Worm (Caenorhabditis elegans) whole organism, L3 larva: ENCODE results near the gene srx-112.

ENCODE experiments used
- aly-2 ChIP-seq: fragments of 150-350 bp; optimal IDR thresholded peaks from 2 replicates; lab custom pipeline; 2014; ENCODE audit warnings: missing biosample characterization, missing genetic modification characterization
- ceh-28 ChIP-seq: fragments of 150-350 bp; optimal IDR thresholded peaks from 2 replicates; lab custom pipeline; 2014; ENCODE audit warnings: missing biosample characterization, missing genetic modification reagents, missing genetic modification characterization
- egl-27 ChIP-seq: sonication (generic microtip); optimal IDR thresholded peaks from 4 replicates; lab custom pipeline; 2017; ENCODE audit warnings: missing biosample characterization, missing genetic modification reagents, missing genetic modification characterization
- elt-3 ChIP-seq, 3 experiments: fragments of 150-350 bp in 1 of 3; sonication (generic microtip) in 2 of 3; optimal IDR thresholded peaks; 2 replicates in 2 of 3; 4 replicates in 1 of 3; lab custom pipeline; 2014 to 2017; ENCODE audit warnings: missing biosample characterization in 3 of 3, missing genetic modification characterization in 3 of 3
- fkh-10 ChIP-seq: sonication (generic microtip); optimal IDR thresholded peaks from 2 replicates; lab custom pipeline; 2017; ENCODE audit warnings: missing biosample characterization, missing genetic modification reagents, missing genetic modification characterization
- fos-1 ChIP-seq: fragments of 150-350 bp; optimal IDR thresholded peaks from 2 replicates; lab custom pipeline; 2014; ENCODE audit warnings: missing biosample characterization, missing genetic modification characterization
- mdl-1 ChIP-seq: fragments of 150-350 bp; optimal IDR thresholded peaks from 2 replicates; lab custom pipeline; 2014; ENCODE audit warnings: missing biosample characterization, missing genetic modification characterization
- nhr-237 ChIP-seq: fragments of 150-350 bp; optimal IDR thresholded peaks from 2 replicates; lab custom pipeline; 2014; ENCODE audit warnings: missing biosample characterization, missing genetic modification characterization
- nhr-28 ChIP-seq: fragments of 150-350 bp; optimal IDR thresholded peaks from 2 replicates; lab custom pipeline; 2014; ENCODE audit warnings: missing biosample characterization, missing genetic modification characterization
- nhr-43 ChIP-seq: sonication (generic microtip); optimal IDR thresholded peaks from 2 replicates; lab custom pipeline; 2016; ENCODE audit warnings: mild to moderate bottlenecking, missing genetic modification characterization, missing compliant biosample characterization; ENCODE audit not compliant: poor library complexity, severe bottlenecking
- pha-4 ChIP-seq: fragments of 150-350 bp; optimal IDR thresholded peaks from 2 replicates; lab custom pipeline; 2014; ENCODE audit warnings: missing biosample characterization, missing genetic modification reagents, missing genetic modification characterization
- unc-39 ChIP-seq: sonication (generic microtip); optimal IDR thresholded peaks from 4 replicates; lab custom pipeline; 2017; ENCODE audit warnings: missing biosample characterization, missing genetic modification characterization
- unc-62 ChIP-seq: fragments of 150-350 bp; sonication (generic microtip); optimal IDR thresholded peaks from 4 replicates; lab custom pipeline; 2014; ENCODE audit warnings: missing biosample characterization, missing genetic modification reagents, missing genetic modification characterization

DNA sequence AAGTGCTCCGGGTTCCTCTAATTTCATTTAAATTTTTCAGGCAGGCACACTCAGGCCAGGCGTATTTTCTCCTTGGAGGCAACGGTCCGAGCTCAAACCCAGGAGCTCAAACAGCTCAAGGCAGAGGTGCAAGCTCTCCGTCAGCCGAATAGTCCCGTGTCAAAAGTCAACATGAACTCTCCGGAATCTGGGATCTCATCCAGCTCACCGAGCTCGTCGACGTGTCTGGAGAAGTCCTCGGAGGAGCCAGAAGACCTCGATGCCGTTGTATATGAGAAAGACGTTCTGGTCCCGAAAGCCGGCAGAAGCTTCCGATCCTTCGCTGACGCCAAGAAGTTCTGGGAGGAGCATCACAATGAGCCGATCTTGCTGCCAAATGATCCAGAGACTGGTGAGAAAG lies 21.4 kb upstream of the srx-112 start:
- TF ChIP-seq aly-2 (tag; lab: Kevin White, UChicago) (no peak), pha-4 (tag; lab: Kevin White, UChicago) (no peak), elt-3 (tag; optimal IDR thresholded peaks at IDR 0.05; lab: Kevin White, UChicago) (no peak), nhr-237 (tag; lab: Kevin White, UChicago) (no peak), nhr-43 (no peak), ceh-28 (tag; lab: Kevin White, UChicago) (no peak), fos-1 (tag; lab: Kevin White, UChicago) (no peak), unc-62 (GFP tag; lab: Kevin White, UChicago) (no peak), nhr-28 (no peak), fkh-10 (no peak), unc-39 (tag; lab: Kevin White, UChicago) (no peak), mdl-1 (tag; lab: Kevin White, UChicago) (no peak), egl-27 (no peak)
